Worm (Caenorhabditis elegans) whole organism, L2 larva: ENCODE measurements around the gene T02B11.9.

Experiments used
- C34F6.9 ChIP-seq: fragments of 150-350 bp; optimal IDR thresholded peaks from 2 replicates; lab custom pipeline; 2014; ENCODE audit warnings: missing biosample characterization, missing genetic modification characterization
- F13H6.1 ChIP-seq: sonication (generic microtip); optimal IDR thresholded peaks from 2 replicates; lab custom pipeline; 2016; ENCODE audit warnings: missing genetic modification characterization, missing compliant biosample characterization
- ZK546.5 ChIP-seq: sonication (generic microtip); optimal IDR thresholded peaks from 2 replicates; lab custom pipeline; 2017; ENCODE audit warnings: missing biosample characterization, missing genetic modification characterization
- alr-1 ChIP-seq: fragments of 150-350 bp; optimal IDR thresholded peaks from 2 replicates; lab custom pipeline; 2014; ENCODE audit warnings: missing biosample characterization, missing genetic modification characterization
- aly-2 ChIP-seq: fragments of 150-350 bp; optimal IDR thresholded peaks from 2 replicates; lab custom pipeline; 2014; ENCODE audit warnings: missing biosample characterization, missing genetic modification characterization
- blmp-1 ChIP-seq: sonication (generic microtip); optimal IDR thresholded peaks from 2 replicates; lab custom pipeline; 2017; ENCODE audit warnings: missing genetic modification characterization, mild to moderate bottlenecking, missing compliant biosample characterization, antibody characterized with exemption, moderate library complexity; ENCODE audit not compliant: insufficient read depth
- ceh-16 ChIP-seq: fragments of 150-350 bp; optimal IDR thresholded peaks from 2 replicates; lab custom pipeline; 2014; ENCODE audit warnings: missing biosample characterization, missing genetic modification characterization
- ceh-82 ChIP-seq: fragments of 150-350 bp; optimal IDR thresholded peaks from 2 replicates; lab custom pipeline; 2014; ENCODE audit warnings: missing biosample characterization, missing genetic modification characterization
- crh-2 ChIP-seq: sonication (generic microtip); optimal IDR thresholded peaks from 2 replicates; lab custom pipeline; 2017; ENCODE audit warnings: missing biosample characterization, missing genetic modification characterization
- dmd-4 ChIP-seq: sonication (generic microtip); optimal IDR thresholded peaks from 2 replicates; lab custom pipeline; 2017; ENCODE audit warnings: missing biosample characterization, missing genetic modification characterization
- elt-3 ChIP-seq: sonication (generic microtip); optimal IDR thresholded peaks from 2 replicates; lab custom pipeline; 2017; ENCODE audit warnings: missing biosample characterization, missing genetic modification characterization
- lin-13 ChIP-seq: fragments of 150-350 bp; optimal IDR thresholded peaks from 2 replicates; lab custom pipeline; 2014; ENCODE audit warnings: missing biosample characterization, missing genetic modification reagents, missing genetic modification characterization
- lin-39 ChIP-seq: fragments of 150-350 bp; optimal IDR thresholded peaks from 2 replicates; lab custom pipeline; 2014; ENCODE audit warnings: missing biosample characterization, missing genetic modification reagents, missing genetic modification characterization
- lsy-2 ChIP-seq, 2 experiments: fragments of 150-350 bp in 1 of 2; sonication (generic microtip) in 1 of 2; optimal IDR thresholded peaks; 2 replicates each; lab custom pipeline; 2014 to 2017; ENCODE audit warnings: missing biosample characterization in 2 of 2, missing genetic modification characterization in 2 of 2
- mbf-1 ChIP-seq: sonication (generic microtip); optimal IDR thresholded peaks from 2 replicates; lab custom pipeline; 2017; ENCODE audit warnings: missing biosample characterization, missing genetic modification characterization
- mdl-1 ChIP-seq, 2 experiments: fragments of 150-350 bp in 1 of 2; sonication (generic microtip) in 1 of 2; optimal IDR thresholded peaks; 2 replicates each; lab custom pipeline; 2017; ENCODE audit warnings: missing biosample characterization in 2 of 2, missing genetic modification characterization in 2 of 2
- nhr-12 ChIP-seq: fragments of 150-350 bp; optimal IDR thresholded peaks from 2 replicates; lab custom pipeline; 2014; ENCODE audit warnings: missing biosample characterization, missing genetic modification characterization
- nhr-21 ChIP-seq: fragments of 150-350 bp; optimal IDR thresholded peaks from 2 replicates; lab custom pipeline; 2014; ENCODE audit warnings: missing biosample characterization, missing genetic modification characterization
- nhr-23 ChIP-seq: fragments of 150-350 bp; optimal IDR thresholded peaks from 2 replicates; lab custom pipeline; 2014; ENCODE audit warnings: missing biosample characterization, missing genetic modification reagents, missing genetic modification characterization
- nhr-237 ChIP-seq: fragments of 150-350 bp; optimal IDR thresholded peaks from 2 replicates; lab custom pipeline; 2014; ENCODE audit warnings: missing biosample characterization, missing genetic modification characterization
- nhr-6 ChIP-seq: fragments of 150-350 bp; optimal IDR thresholded peaks from 2 replicates; lab custom pipeline; 2014; ENCODE audit warnings: missing biosample characterization, missing genetic modification characterization
- nhr-77 ChIP-seq: fragments of 150-350 bp; optimal IDR thresholded peaks from 2 replicates; lab custom pipeline; 2014; ENCODE audit warnings: missing biosample characterization, missing genetic modification characterization
- peb-1 ChIP-seq: fragments of 150-350 bp; optimal IDR thresholded peaks from 2 replicates; lab custom pipeline; 2014; ENCODE audit warnings: missing biosample characterization, missing genetic modification characterization
- sem-4 ChIP-seq: fragments of 150-350 bp; optimal IDR thresholded peaks from 2 replicates; lab custom pipeline; 2014; ENCODE audit warnings: missing biosample characterization, missing genetic modification reagents, missing genetic modification characterization
- skn-1 ChIP-seq: sonication (generic microtip); optimal IDR thresholded peaks from 2 replicates; lab custom pipeline; 2017; ENCODE audit warnings: missing biosample characterization, missing genetic modification characterization
- sma-3 ChIP-seq: sonication (generic microtip); optimal IDR thresholded peaks from 2 replicates; lab custom pipeline; 2016; ENCODE audit warnings: missing genetic modification reagents, missing genetic modification characterization, missing compliant biosample characterization
- sma-9 ChIP-seq, 2 experiments: fragments of 150-350 bp in 1 of 2; sonication (generic microtip) in 1 of 2; optimal IDR thresholded peaks; 2 replicates each; lab custom pipeline; 2014 to 2016; ENCODE audit warnings: missing genetic modification characterization in 2 of 2, mild to moderate bottlenecking in 1 of 2, missing biosample characterization in 1 of 2, missing compliant biosample characterization in 1 of 2, missing genetic modification reagents in 1 of 2, moderate library complexity in 1 of 2
- unc-55 ChIP-seq: fragments of 150-350 bp; sonication (generic microtip); optimal IDR thresholded peaks from 3 replicates; lab custom pipeline; 2014; ENCODE audit warnings: missing biosample characterization, missing genetic modification reagents, missing genetic modification characterization
- zag-1 ChIP-seq: fragments of 150-350 bp; optimal IDR thresholded peaks from 2 replicates; lab custom pipeline; 2014; ENCODE audit warnings: missing biosample characterization, missing genetic modification characterization
- ztf-1 ChIP-seq: fragments of 200-800 bp; sonication (Bioruptor generic); conservative IDR thresholded peaks from 2 replicates; pipeline ENCODE4 v1.3.6; 2022; ENCODE audit warnings: missing genetic modification characterization, missing compliant biosample characterization
- ztf-11 ChIP-seq: sonication (generic microtip); optimal IDR thresholded peaks from 2 replicates; lab custom pipeline; 2017; ENCODE audit warnings: missing biosample characterization, missing genetic modification characterization
- ztf-4 ChIP-seq: fragments of 150-350 bp; optimal IDR thresholded peaks from 2 replicates; lab custom pipeline; 2014; ENCODE audit warnings: missing biosample characterization, missing genetic modification characterization

Gene T02B11.9

ce11 chrV:847521-847920 lies 28.5 kb upstream of the T02B11.9 start, which contains the start of gene srbc-13:
TSS of gene srbc-13 (plus strand) at chrV:847821.
- TF ChIP-seq sma-9 (GFP tag; optimal IDR thresholded peaks at IDR 0.05; lab: Kevin White, UChicago) (no peak), sma-9 (tag; optimal IDR thresholded peaks at IDR 0.05; lab: Kevin White, UChicago) (no peak), nhr-12 (tag; lab: Kevin White, UChicago) (no peak), nhr-77 (tag; lab: Kevin White, UChicago) (no peak), ceh-16 (tag; lab: Kevin White, UChicago) (no peak), unc-55 (GFP tag; lab: Kevin White, UChicago) (no peak), nhr-23 (tag; lab: Kevin White, UChicago) (no peak), elt-3 (tag; lab: Kevin White, UChicago) (no peak), dmd-4 (tag; lab: Kevin White, UChicago) (no peak), nhr-21 (tag; lab: Kevin White, UChicago) (no peak), nhr-6 (tag; lab: Kevin White, UChicago) (no peak), F13H6.1 (tag; lab: Kevin White, UChicago) (no peak)

ce11 chrV:849042-849441 lies 27.0 kb upstream of the T02B11.9 start:
- no peak for TF ChIP-seq blmp-1

DNA sequence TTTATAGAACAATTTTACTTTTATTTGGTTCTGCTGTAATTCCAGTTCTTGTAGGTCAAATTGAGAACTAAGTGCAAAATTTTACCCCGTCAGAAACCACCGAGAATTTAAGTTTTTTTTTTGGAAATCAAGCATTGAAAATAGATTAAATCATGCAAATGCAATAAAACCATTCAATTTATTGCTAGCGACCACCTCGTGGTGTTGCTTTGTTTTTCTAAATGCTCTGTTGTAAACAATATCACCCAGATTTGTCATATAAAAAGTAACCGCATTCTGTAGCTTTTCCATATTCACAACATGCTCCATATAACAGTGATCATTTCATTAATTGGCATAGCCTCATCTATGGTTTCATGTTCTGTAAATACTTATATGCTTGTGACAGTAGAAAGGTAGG lies 26.5 kb upstream of the T02B11.9 start, which contains the start of gene srbc-12:
Gene srbc-12 (plus strand): TSS at position 301 of the 400 bp plus-strand sequence.
- TF ChIP-seq dmd-4 (tag; lab: Kevin White, UChicago) (no peak), mdl-1 (tag; optimal IDR thresholded peaks at IDR 0.05; lab: Kevin White, UChicago) (no peak), nhr-21 (tag; lab: Kevin White, UChicago) (no peak), aly-2 (tag; lab: Kevin White, UChicago) (no peak), sma-3 (GFP tag; lab: Kevin White, UChicago) (no peak), ceh-82 (tag; lab: Kevin White, UChicago) (no peak), ztf-4 (tag; lab: Kevin White, UChicago) (no peak), zag-1 (no peak)

ce11 chrV:852184-852583 lies 23.9 kb upstream of the T02B11.9 start, which contains the start of gene K09C6.3:
TSS of gene K09C6.3 (plus strand) at chrV:852484.
- TF ChIP-seq ZK546.5 (tag; lab: Kevin White, UChicago), result no peak
- no peak for TF ChIP-seq peb-1 (tag; lab: Kevin White, UChicago)
- TF ChIP-seq lsy-2 (tag; optimal IDR thresholded peaks at IDR 0.05; lab: Kevin White, UChicago), result no peak
- no peak for TF ChIP-seq lin-39 (tag; lab: Kevin White, UChicago)
- no peak for TF ChIP-seq ztf-1 (GFP tag; lab: Robert Waterston, UW)
- TF ChIP-seq unc-55 (GFP tag; lab: Kevin White, UChicago), result no peak
- no peak for TF ChIP-seq sem-4 (tag; lab: Kevin White, UChicago)
- no peak for TF ChIP-seq lin-13 (GFP tag; lab: Kevin White, UChicago)
- no peak for TF ChIP-seq mdl-1 (tag; optimal IDR thresholded peaks at IDR 0.05; lab: Kevin White, UChicago)

- TF ChIP-seq ztf-11 (tag; lab: Kevin White, UChicago), result no peak
- TF ChIP-seq C34F6.9, result no peak
- TF ChIP-seq, all 48 proteins: peak for 0
Observed at ce11 chrV:854966-855365, 21.1 kb upstream of the T02B11.9 start, which contains the start of gene K09C6.9. TSS of gene K09C6.9 (minus strand) at chrV:855066.

- no peak for TF ChIP-seq ztf-1 (GFP tag; lab: Robert Waterston, UW)
- no peak for TF ChIP-seq nhr-237 (tag; lab: Kevin White, UChicago)
- no peak for TF ChIP-seq ztf-11 (tag; lab: Kevin White, UChicago)
- no peak for TF ChIP-seq alr-1 (tag; lab: Kevin White, UChicago)
- TF ChIP-seq nhr-21 (tag; lab: Kevin White, UChicago), result no peak
- no peak for TF ChIP-seq mbf-1 (tag; lab: Kevin White, UChicago)
- TF ChIP-seq nhr-6 (tag; lab: Kevin White, UChicago), result no peak
- no peak for TF ChIP-seq lsy-2 (tag; optimal IDR thresholded peaks at IDR 0.05; lab: Kevin White, UChicago)
- TF ChIP-seq crh-2, result no peak
- TF ChIP-seq ceh-82 (tag; lab: Kevin White, UChicago), result no peak
- TF ChIP-seq skn-1 (tag; lab: Kevin White, UChicago), result no peak
- TF ChIP-seq, all 48 proteins: peak for 0
Observed at ce11 chrV:856549-856948, 19.5 kb upstream of the T02B11.9 start, which contains the start of gene K09C6.2. TSS of gene K09C6.2 (plus strand) at chrV:856849.
